Worm (Caenorhabditis elegans) whole organism, early embryonic: ENCODE measurements around the gene acc-2.

ENCODE experiments used
- B0310.2 ChIP-seq: sonication (generic microtip); optimal IDR thresholded peaks from 2 replicates; lab custom pipeline; 2016; ENCODE audit warnings: mild to moderate bottlenecking, missing genetic modification characterization, missing compliant biosample characterization
- F13C5.2 ChIP-seq: sonication (generic microtip); optimal IDR thresholded peaks from 2 replicates; lab custom pipeline; 2017; ENCODE audit warnings: mild to moderate bottlenecking, missing genetic modification characterization, inconsistent platforms, missing compliant biosample characterization
- aly-1 ChIP-seq: sonication (generic microtip); optimal IDR thresholded peaks from 2 replicates; lab custom pipeline; 2016; ENCODE audit warnings: missing genetic modification characterization, missing compliant biosample characterization
- ama-1 ChIP-seq: fragments of 150-350 bp; optimal IDR thresholded peaks from 2 replicates; lab custom pipeline; 2014
- ceh-13 ChIP-seq: fragments of 200-800 bp; sonication (Bioruptor generic); optimal IDR thresholded peaks from 2 replicates; lab custom pipeline; 2018; ENCODE audit warnings: mild to moderate bottlenecking, missing genetic modification characterization, missing compliant biosample characterization
- ceh-36 ChIP-seq: sonication (generic microtip); optimal IDR thresholded peaks from 2 replicates; lab custom pipeline; 2016; ENCODE audit warnings: missing genetic modification characterization, inconsistent platforms, missing compliant biosample characterization
- ets-7 ChIP-seq: sonication (generic microtip); optimal IDR thresholded peaks from 2 replicates; lab custom pipeline; 2016; ENCODE audit warnings: missing genotype, missing genetic modification characterization, missing compliant biosample characterization
- flt-1 ChIP-seq: fragments of 200-800 bp; sonication (Bioruptor generic); IDR thresholded peaks from 2 replicates; pipeline ENCODE4 v1.3.6; 2022; ENCODE audit warnings: missing genetic modification characterization, missing compliant biosample characterization
- hmbx-1 ChIP-seq: sonication (generic microtip); optimal IDR thresholded peaks from 2 replicates; lab custom pipeline; 2016; ENCODE audit warnings: mild to moderate bottlenecking, missing genetic modification characterization, missing compliant biosample characterization
- hmg-4 ChIP-seq: fragments of 200-800 bp; sonication (Bioruptor generic); optimal IDR thresholded peaks from 2 replicates; lab custom pipeline; 2018; ENCODE audit warnings: mild to moderate bottlenecking, missing genetic modification characterization, missing compliant biosample characterization
- hnd-1 ChIP-seq: sonication (generic microtip); optimal IDR thresholded peaks from 2 replicates; lab custom pipeline; 2016; ENCODE audit warnings: missing genetic modification characterization, missing compliant biosample characterization
- pes-1 ChIP-seq: fragments of 200-800 bp; sonication (Bioruptor generic); IDR thresholded peaks from 2 replicates; pipeline ENCODE4 v1.3.6; 2022; ENCODE audit warnings: missing genetic modification reagents, missing genetic modification characterization, missing compliant biosample characterization
- scrt-1 ChIP-seq: fragments of 200-800 bp; sonication (Bioruptor generic); IDR thresholded peaks from 2 replicates; pipeline ENCODE4 v1.3.6; 2022; ENCODE audit warnings: missing genetic modification characterization, missing compliant biosample characterization
- sea-1 ChIP-seq: fragments of 200-800 bp; sonication (Bioruptor generic); conservative IDR thresholded peaks from 2 replicates; pipeline ENCODE4 v1.3.6; 2022; ENCODE audit warnings: missing genetic modification characterization, missing compliant biosample characterization
- tbx-11 ChIP-seq: fragments of 200-800 bp; sonication (Bioruptor generic); IDR thresholded peaks from 2 replicates; pipeline ENCODE4 v1.3.6; 2022; ENCODE audit warnings: missing genetic modification characterization, missing compliant biosample characterization
- tbx-37 ChIP-seq: fragments of 200-800 bp; sonication (Bioruptor generic); conservative IDR thresholded peaks from 2 replicates; pipeline ENCODE4 v1.3.6; 2022; ENCODE audit warnings: missing genetic modification reagents, missing genetic modification characterization, missing compliant biosample characterization
- tra-4 ChIP-seq: sonication (generic microtip); optimal IDR thresholded peaks from 2 replicates; lab custom pipeline; 2017; ENCODE audit warnings: missing genetic modification characterization, missing compliant biosample characterization

acc-2 gene

DNA sequence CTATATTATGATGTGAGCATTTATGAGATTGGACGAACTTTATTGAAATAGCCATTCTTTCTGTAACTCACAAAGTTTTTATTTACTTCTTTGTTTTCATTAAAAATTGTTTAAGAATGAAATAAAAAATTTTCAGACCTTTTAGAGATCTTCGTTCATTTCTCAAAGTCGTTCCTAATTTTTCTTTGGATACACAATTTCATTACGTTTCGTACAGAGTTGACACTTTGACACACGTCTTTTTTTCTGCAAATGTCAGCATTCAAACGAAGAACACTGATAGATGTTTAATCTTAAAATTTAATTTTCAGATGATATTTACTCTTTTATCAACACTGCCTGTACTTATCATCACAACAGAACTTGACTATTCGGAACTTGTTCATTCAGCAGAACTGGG lies at the start of gene acc-2:
acc-2 (plus strand) TSS at position 301 of the 400 bp plus-strand sequence.
- no peak for TF ChIP-seq tbx-11

DNA sequence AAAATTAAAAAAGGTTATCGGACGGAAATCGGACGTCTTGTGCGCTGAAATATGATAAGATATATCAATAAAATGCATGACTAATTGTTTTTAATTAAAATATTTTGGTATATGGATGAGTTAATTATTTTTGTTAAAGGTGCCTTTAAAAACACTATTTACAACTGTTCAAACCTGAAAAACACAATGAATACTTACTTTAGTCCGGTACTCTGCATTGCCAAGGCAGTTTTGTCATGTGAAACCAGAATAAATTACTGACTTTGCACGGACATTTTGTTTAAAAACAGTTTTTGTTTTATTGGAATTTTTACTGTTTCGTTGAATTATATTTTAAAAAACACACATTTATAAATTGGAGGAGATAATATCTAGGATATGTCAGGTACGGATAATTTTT lies 48.6 kb upstream of the acc-2 start, which contains the start of gene suex-2:
suex-2 (plus strand) TSS at position 301 of the 400 bp plus-strand sequence.
- TF ChIP-seq tra-4 (tag; lab: Kevin White, UChicago) (no peak), hnd-1 (tag; lab: Kevin White, UChicago) (no peak), scrt-1 (GFP tag; lab: Robert Waterston, UW) (no peak), aly-1 (tag; lab: Kevin White, UChicago) (no peak), hmbx-1 (tag; lab: Kevin White, UChicago) (no peak), tbx-37 (GFP tag; lab: Robert Waterston, UW) (no peak)

DNA sequence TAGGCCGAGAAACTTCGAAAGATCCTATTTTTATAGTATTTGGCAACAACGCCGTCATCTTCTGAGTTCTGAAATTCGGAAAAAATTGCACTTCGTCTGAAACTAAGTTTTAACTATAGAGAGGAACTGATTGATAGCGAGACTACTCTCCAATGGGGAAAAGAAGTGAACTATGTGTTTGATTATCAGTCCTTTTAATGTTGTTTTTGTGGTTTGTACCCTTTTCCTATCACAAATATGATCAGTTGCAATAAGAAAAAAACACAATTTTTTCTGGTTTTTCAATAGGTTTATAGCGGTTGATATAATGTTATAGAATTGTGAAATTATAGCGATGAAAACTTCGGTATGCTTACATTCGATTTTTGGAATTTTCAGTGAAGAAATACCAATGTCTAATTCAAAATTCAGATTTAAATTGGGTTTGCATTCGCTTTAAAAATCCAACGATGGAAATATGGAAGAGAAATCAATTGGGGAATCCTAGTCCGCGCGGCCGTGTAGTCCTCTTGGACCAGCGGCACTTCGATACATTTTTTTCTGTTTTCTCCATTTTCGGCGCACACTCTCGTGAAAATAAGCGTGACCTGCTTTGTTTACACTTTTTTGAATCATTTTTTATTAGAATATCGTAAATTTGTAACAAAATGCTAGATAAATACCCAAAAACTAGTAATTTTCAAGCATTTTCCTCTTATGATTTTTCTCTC lies 43.2 kb upstream of the acc-2 start, which contains the start of gene C53B4.3:
C53B4.3 (minus strand) TSS at position 464 of the 710 bp plus-strand sequence.
- no peak for TF ChIP-seq aly-1 (tag; lab: Kevin White, UChicago)
- no peak for TF ChIP-seq ceh-13 (GFP tag; lab: Kevin White, UChicago)
- TF ChIP-seq B0310.2 (tag; lab: Kevin White, UChicago) = no peak
- TF ChIP-seq pes-1 = 0 out of 2 replicates have a peak, but pooled peaks have one; percentile 69
- TF ChIP-seq hmbx-1 (tag; lab: Kevin White, UChicago) = no peak
- TF ChIP-seq ets-7 (tag; lab: Kevin White, UChicago) = no peak
- peak; percentile 75 for TF ChIP-seq tbx-37 (GFP tag; lab: Robert Waterston, UW)
- TF ChIP-seq tbx-11 = no peak
- no peak for TF ChIP-seq flt-1
- no peak for TF ChIP-seq scrt-1 (GFP tag; lab: Robert Waterston, UW)
- no peak for TF ChIP-seq hnd-1 (tag; lab: Kevin White, UChicago)
- no peak for TF ChIP-seq tra-4 (tag; lab: Kevin White, UChicago)
- no peak for TF ChIP-seq ceh-36 (tag; lab: Kevin White, UChicago)

DNA sequence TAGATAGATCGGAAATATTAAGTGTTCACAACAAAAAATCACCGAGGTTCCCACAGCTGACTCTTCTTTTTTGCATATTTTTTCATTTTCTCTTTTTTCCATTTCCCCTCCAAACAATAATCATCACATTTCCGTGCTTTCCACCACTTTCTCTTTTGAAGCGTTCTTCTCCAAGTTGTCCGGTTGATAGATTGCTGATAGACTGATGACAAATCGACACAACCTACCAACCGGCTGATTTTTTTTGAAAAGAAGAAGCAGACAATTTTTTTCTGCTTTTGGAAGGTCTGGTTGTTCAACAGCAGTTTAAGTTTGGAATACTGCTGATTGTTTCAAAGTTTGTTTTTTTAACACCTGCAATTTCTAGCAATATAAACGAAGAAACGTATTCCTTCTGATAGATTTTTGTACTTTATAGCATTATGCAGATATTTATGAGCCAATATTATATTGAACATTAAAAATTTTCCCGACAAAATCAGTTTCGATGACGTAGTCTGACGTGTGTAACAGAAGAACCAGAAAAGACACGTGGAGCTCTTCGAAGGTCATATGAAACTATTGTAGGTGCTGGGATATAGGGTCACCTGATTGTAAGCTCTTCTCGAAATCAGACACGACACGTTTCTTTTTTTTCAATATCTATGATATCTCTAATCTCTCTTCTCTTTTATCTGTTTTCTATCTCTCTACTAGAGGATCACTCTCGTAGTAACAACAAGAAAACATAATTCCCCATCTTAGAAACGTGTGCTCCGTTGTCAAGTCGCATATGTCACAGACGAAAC lies 41.8 kb upstream of the acc-2 start:
- TF ChIP-seq pes-1 = no peak
- TF ChIP-seq F13C5.2 (tag; lab: Kevin White, UChicago) = no peak
- no peak for TF ChIP-seq tbx-11
- no peak for TF ChIP-seq scrt-1 (GFP tag; lab: Robert Waterston, UW)
- TF ChIP-seq ama-1 (lab: Kevin White, UChicago) = no peak
- TF ChIP-seq tbx-37 (GFP tag; lab: Robert Waterston, UW) = no peak

DNA sequence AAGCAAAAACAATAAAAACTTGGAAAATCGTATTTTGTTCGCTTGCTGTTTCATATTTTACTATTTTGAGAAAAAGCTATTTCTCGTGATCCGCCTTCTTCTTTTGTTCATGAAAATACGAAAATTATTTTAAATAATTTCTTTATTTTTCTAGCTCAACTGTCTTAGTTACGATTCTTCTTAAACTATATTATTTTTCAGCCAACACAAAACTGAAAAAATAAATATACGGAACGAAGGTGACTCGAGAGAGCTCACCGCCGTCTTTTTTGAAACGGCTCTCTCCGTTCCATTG lies 41.3 kb upstream of the acc-2 start, which contains the start of gene pdzd-8:
pdzd-8 (plus strand) TSS at position 196 of the 295 bp plus-strand sequence.
- TF ChIP-seq tra-4 (tag; lab: Kevin White, UChicago) (no peak), tbx-37 (GFP tag; lab: Robert Waterston, UW) (no peak), scrt-1 (GFP tag; lab: Robert Waterston, UW) (no peak)

DNA sequence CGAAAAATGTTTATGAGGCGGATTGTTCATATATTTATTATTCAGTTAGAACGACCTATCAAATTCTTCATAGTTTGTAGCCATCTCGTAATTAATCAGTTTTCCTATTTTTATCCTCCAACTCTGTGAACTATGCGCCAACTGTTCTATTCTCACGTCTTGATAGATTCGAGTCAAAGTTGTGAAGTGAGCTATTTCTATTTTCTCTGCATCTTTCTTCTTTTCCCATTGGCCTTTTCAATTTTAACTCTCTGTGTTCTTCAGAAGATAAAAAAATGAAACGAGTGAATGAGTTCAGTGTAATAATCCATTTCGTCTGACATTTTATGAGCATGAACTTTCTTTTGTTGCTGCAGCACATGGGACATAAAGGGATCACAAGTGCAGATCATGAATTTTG lies 38.5 kb upstream of the acc-2 start:
- no peak for TF ChIP-seq ets-7 (tag; lab: Kevin White, UChicago)
- no peak for TF ChIP-seq hmbx-1 (tag; lab: Kevin White, UChicago)
- TF ChIP-seq ceh-13 (GFP tag; lab: Kevin White, UChicago) = no peak
- TF ChIP-seq tra-4 (tag; lab: Kevin White, UChicago) = no peak
- TF ChIP-seq tbx-11 = no peak
- TF ChIP-seq B0310.2 (tag; lab: Kevin White, UChicago) = no peak
- no peak for TF ChIP-seq hnd-1 (tag; lab: Kevin White, UChicago)
- TF ChIP-seq F13C5.2 (tag; lab: Kevin White, UChicago) = no peak

DNA sequence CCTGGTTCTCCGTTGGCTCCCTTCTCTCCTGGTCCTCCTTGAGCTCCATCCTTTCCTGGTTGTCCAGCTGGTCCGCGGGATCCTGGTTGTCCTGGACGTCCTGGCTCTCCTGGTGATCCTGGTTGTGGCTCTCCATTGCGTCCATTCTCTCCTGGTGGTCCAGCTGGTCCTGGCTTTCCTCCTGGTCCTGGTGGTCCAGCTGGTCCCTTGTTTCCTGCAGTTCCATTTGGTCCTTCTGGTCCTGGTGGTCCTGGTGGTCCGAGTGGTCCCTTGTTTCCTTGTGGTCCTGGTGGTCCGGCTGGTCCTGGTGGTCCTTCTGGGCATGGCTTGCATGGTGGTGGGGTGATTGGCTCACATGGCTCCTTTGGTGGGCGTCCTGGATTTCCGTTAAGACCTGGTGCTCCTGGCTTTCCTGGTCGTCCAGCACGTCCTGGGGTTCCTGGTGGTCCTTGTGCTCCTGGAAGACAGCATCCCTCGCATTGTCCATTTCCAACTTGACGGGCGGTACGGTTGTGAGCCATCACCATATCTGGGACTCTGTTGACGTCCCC lies 37.4 kb upstream of the acc-2 start:
- TF ChIP-seq hmg-4 = no peak
- TF ChIP-seq ama-1 (lab: Kevin White, UChicago) = no peak
- no peak for TF ChIP-seq aly-1 (tag; lab: Kevin White, UChicago)
- TF ChIP-seq tbx-11 = no peak
- TF ChIP-seq tra-4 (tag; lab: Kevin White, UChicago) = no peak
- TF ChIP-seq ceh-36 (tag; lab: Kevin White, UChicago) = no peak
- TF ChIP-seq hmbx-1 (tag; lab: Kevin White, UChicago) = no peak
- TF ChIP-seq ets-7 (tag; lab: Kevin White, UChicago) = no peak
- no peak for TF ChIP-seq flt-1

DNA sequence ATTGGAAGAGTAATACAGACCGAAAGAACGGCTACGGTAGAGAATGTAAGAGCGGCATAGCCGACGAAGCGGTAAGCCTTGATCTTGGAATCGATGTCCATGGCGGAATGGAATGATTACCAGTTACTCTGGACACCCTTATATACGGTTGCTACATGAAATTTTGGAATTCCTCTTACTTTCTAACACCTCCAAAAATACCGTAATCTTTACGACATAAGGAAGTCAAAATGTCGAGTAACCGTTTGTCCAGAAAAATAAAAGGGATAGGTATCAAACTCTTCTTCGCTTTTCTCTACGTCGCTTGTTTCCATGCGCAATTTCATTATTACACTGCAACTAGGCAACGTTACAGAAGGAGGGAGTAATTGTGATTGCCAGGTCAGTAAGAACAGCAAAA lies 36.9 kb upstream of the acc-2 start, which contains the start of gene col-119:
col-119 (minus strand) TSS at position 101 of the 400 bp plus-strand sequence.
- TF ChIP-seq scrt-1 (GFP tag; lab: Robert Waterston, UW) (no peak), F13C5.2 (tag; lab: Kevin White, UChicago) (no peak), pes-1 (no peak), tbx-11 (no peak), sea-1 (GFP tag; lab: Robert Waterston, UW) (no peak), ets-7 (tag; lab: Kevin White, UChicago) (no peak)
